Worm (Caenorhabditis elegans): ENCODE measurements around the gene vit-3.

DNA sequence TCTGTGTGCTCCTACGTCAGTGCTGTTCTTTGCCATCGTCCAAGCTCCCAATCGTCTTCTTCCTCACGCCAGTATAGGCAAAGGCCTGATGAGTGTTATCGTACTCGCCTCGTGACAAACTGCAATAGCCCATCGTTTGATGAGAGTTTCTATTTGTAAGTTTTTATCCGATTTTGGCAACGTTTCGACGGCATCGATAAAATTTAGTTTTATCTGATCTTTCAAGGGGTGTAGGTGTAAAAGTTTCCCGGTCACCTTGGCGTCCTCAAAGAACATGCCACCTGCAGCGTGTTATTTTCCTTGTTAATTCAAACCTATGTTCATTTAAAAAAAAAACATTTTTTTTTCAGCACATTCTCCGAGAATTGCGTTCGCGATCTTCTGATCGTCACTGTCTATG, 25.3 kb downstream of the vit-3 start:
- TF ChIP-seq K02D7.2 (tag; optimal IDR thresholded peaks at IDR 0.05) (no peak), C38D4.7 (GFP tag; optimal IDR thresholded peaks at IDR 0.05) (no peak), ref-2 (tag; optimal IDR thresholded peaks at IDR 0.05) (no peak), hlh-6 (tag; optimal IDR thresholded peaks at IDR 0.05) (no peak), pha-4 (tag; optimal IDR thresholded peaks at IDR 0.05) (no peak), mec-3 (tag; optimal IDR thresholded peaks at IDR 0.05; ENCODE audit: borderline replicate concordance) (no peak), tbx-2 (tag; optimal IDR thresholded peaks at IDR 0.05) (no peak), ztf-16 (tag; optimal IDR thresholded peaks at IDR 0.05) (no peak), ceh-9 (tag; optimal IDR thresholded peaks at IDR 0.05) (no peak)

Data from whole organism, late embryonic.